Fruit fly (Drosophila melanogaster) whole organism, embryonic: Measurements from ENCODE around the gene Ifrd1.

Experiments
- CG18476 ChIP-seq: fragments of 200-800 bp; sonication (Bioruptor generic); optimal IDR thresholded peaks from 2 replicates; lab custom pipeline; 2016; ENCODE audit warnings: missing biosample characterization, mild to moderate bottlenecking, missing genetic modification characterization
- CG31224 ChIP-seq: fragments of 200-800 bp; sonication (Bioruptor generic); IDR thresholded peaks from 2 replicates; pipeline ENCODE4 v1.3.6; 2022; ENCODE audit warnings: missing biosample characterization, missing genetic modification characterization
- Drgx ChIP-seq: fragments of 200-800 bp; sonication (Bioruptor generic); IDR thresholded peaks from 2 replicates; pipeline ENCODE4 v1.3.6; 2022; ENCODE audit warnings: missing biosample characterization, missing genetic modification characterization
- Hr78 ChIP-seq, 2 experiments: fragments of 200-800 bp in 1 of 2; fragments of >200 bp in 1 of 2; sonication (Bioruptor generic) in 1 of 2; optimal IDR thresholded peaks; 2 replicates each; lab custom pipeline; 2017 to 2019; ENCODE audit warnings: missing biosample characterization in 2 of 2, missing genetic modification characterization in 2 of 2, mild to moderate bottlenecking in 1 of 2, moderate library complexity in 1 of 2
- Ssrp ChIP-seq: fragments of 200-800 bp; sonication (Bioruptor generic); optimal IDR thresholded peaks from 2 replicates; lab custom pipeline; 2018; ENCODE audit warnings: missing biosample characterization, mild to moderate bottlenecking, missing genetic modification characterization, moderate library complexity
- psq ChIP-seq: fragments of 200-800 bp; sonication (Bioruptor generic); optimal IDR thresholded peaks from 2 replicates; lab custom pipeline; 2017; ENCODE audit warnings: missing biosample characterization, missing genetic modification characterization

- TF ChIP-seq Ssrp (tag; lab: Kevin White, UChicago) = no peak
- no peak for TF ChIP-seq CG31224
- TF ChIP-seq Hr78 (GFP tag; optimal IDR thresholded peaks at IDR 0.05; lab: Kevin White, UChicago) = no peak
- no peak for TF ChIP-seq Drgx (GFP tag; lab: Robert Waterston, UW)
- no peak for TF ChIP-seq CG18476 (GFP tag; lab: Kevin White, UChicago)
- no peak for TF ChIP-seq psq (GFP tag; lab: Kevin White, UChicago)
Measured at dm6 chr2L:2898247-2898646, 24.0 kb upstream of the Ifrd1 start.
